Worm (Caenorhabditis elegans) whole organism, late embryonic: ENCODE results near the gene F36H1.3.

ENCODE experiments used
- ama-1 ChIP-seq: fragments of 150-350 bp; optimal IDR thresholded peaks from 2 replicates; lab custom pipeline; 2014
- ceh-9 ChIP-seq: sonication (generic microtip); optimal IDR thresholded peaks from 2 replicates; lab custom pipeline; 2016; ENCODE audit warnings: mild to moderate bottlenecking, missing genetic modification characterization, inconsistent platforms, missing compliant biosample characterization

ce11 chrIV:11053652-11054317 is 3.9 kb downstream of the F36H1.3 start, which contains the start of the genes F36H1.12 and lin-3:
- TF ChIP-seq ceh-9 (no peak), ama-1 (lab: Kevin White, UChicago) (no peak)
